Worm (Caenorhabditis elegans): ENCODE measurements around the gene acbp-7.
A peak's percentile ranks its signal among the peaks of the same experiment; 100 is the strongest.

acbp-7 gene

ce11 chrIII:4870478-4870877, 32.9 kb downstream of the acbp-7 start, which contains the start of gene gipc-1:
gipc-1 (plus strand) TSS chrIII:4870778.
- no peak for TF ChIP-seq ztf-29 (GFP tag; IDR thresholded peaks at IDR 0.05)
- TF ChIP-seq med-1 (GFP tag; optimal IDR thresholded peaks at IDR 0.05; ENCODE audit: insufficient read depth), result no peak

ce11 chrIII:4873395-4873794, 35.9 kb downstream of the acbp-7 start:
- no peak for TF ChIP-seq ref-1 (GFP tag; conservative IDR thresholded peaks at IDR 0.05)
- no peak for TF ChIP-seq med-1 (GFP tag; optimal IDR thresholded peaks at IDR 0.05; ENCODE audit: insufficient read depth)
- no peak for TF ChIP-seq T22C8.4 (GFP tag; IDR thresholded peaks at IDR 0.05)
- TF ChIP-seq tab-1 (GFP tag; IDR thresholded peaks at IDR 0.05), result no peak
- no peak for TF ChIP-seq cog-1 (tag; optimal IDR thresholded peaks at IDR 0.05)
- TF ChIP-seq flt-1 (GFP tag; IDR thresholded peaks at IDR 0.05), result no peak
- no peak for TF ChIP-seq klf-2 (GFP tag; conservative IDR thresholded peaks at IDR 0.05)
- TF ChIP-seq ztf-29 (GFP tag; IDR thresholded peaks at IDR 0.05), result no peak
- TF ChIP-seq ztf-23 (GFP tag; IDR thresholded peaks at IDR 0.05), result no peak

ce11 chrIII:4874671-4875070, 37.1 kb downstream of the acbp-7 start, which contains the start of gene C35D10.12:
C35D10.12 (minus strand) TSS chrIII:4874771.
- TF ChIP-seq tab-1 (GFP tag; IDR thresholded peaks at IDR 0.05) (no peak), ref-1 (GFP tag; conservative IDR thresholded peaks at IDR 0.05) (no peak), T22C8.4 (GFP tag; IDR thresholded peaks at IDR 0.05) (no peak), ztf-23 (GFP tag; IDR thresholded peaks at IDR 0.05) (no peak), cog-1 (tag; optimal IDR thresholded peaks at IDR 0.05) (no peak), ztf-29 (GFP tag; IDR thresholded peaks at IDR 0.05) (no peak), med-1 (GFP tag; optimal IDR thresholded peaks at IDR 0.05; ENCODE audit: insufficient read depth) (no peak), flt-1 (GFP tag; IDR thresholded peaks at IDR 0.05) (no peak), klf-2 (GFP tag; conservative IDR thresholded peaks at IDR 0.05) (no peak)

- no peak for TF ChIP-seq med-1 (GFP tag; optimal IDR thresholded peaks at IDR 0.05; ENCODE audit: insufficient read depth)
- TF ChIP-seq ztf-29 (GFP tag; IDR thresholded peaks at IDR 0.05), result no peak
- no peak for TF ChIP-seq tab-1 (GFP tag; IDR thresholded peaks at IDR 0.05)
- TF ChIP-seq ref-1 (GFP tag; conservative IDR thresholded peaks at IDR 0.05), result no peak
- TF ChIP-seq klf-2 (GFP tag; conservative IDR thresholded peaks at IDR 0.05), result no peak
- no peak for TF ChIP-seq flt-1 (GFP tag; IDR thresholded peaks at IDR 0.05)
- TF ChIP-seq ztf-23 (GFP tag; IDR thresholded peaks at IDR 0.05), result no peak
- no peak for TF ChIP-seq cog-1 (tag; optimal IDR thresholded peaks at IDR 0.05)
- TF ChIP-seq T22C8.4 (GFP tag; IDR thresholded peaks at IDR 0.05), result no peak
Observed at ce11 chrIII:4875663-4876062, 38.1 kb downstream of the acbp-7 start.

- TF ChIP-seq klf-2 (GFP tag; conservative IDR thresholded peaks at IDR 0.05), result no peak
- TF ChIP-seq T22C8.4 (GFP tag; IDR thresholded peaks at IDR 0.05), result 0 out of 2 replicates have a peak, but pooled peaks have one; percentile 5
Observed at ce11 chrIII:4878281-4878680, 40.8 kb downstream of the acbp-7 start, which contains the start of the genes tost-1 and arx-6. tost-1 (minus strand) TSS chrIII:4878311. arx-6 (plus strand) TSS chrIII:4878658.

DNA sequence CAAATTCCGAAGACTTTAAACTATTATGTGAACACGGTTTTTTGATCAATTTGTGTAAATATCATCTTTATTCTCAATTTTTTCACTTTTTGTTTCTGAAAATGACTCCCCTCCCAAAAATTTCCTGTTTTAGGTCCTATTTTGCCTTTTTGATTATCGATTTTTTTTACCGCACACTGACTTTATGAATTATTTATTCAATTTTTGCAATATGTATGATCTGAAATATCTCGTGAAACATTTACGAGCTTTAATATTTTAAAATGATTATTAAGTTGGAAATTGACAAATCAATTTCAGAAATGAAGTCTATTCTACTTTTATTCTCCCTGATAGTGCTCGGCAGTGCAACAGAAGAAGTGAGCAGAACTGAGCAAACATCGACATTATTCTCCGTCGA, 41.9 kb downstream of the acbp-7 start, which contains the start of gene C35D10.1:
TSS of gene C35D10.1 (plus strand) at position 301 of the 400 bp plus-strand sequence.
- no peak for TF ChIP-seq tab-1 (GFP tag; IDR thresholded peaks at IDR 0.05)
- no peak for TF ChIP-seq flt-1 (GFP tag; IDR thresholded peaks at IDR 0.05)
- no peak for TF ChIP-seq med-1 (GFP tag; optimal IDR thresholded peaks at IDR 0.05; ENCODE audit: insufficient read depth)
- no peak for TF ChIP-seq ztf-29 (GFP tag; IDR thresholded peaks at IDR 0.05)
- no peak for TF ChIP-seq T22C8.4 (GFP tag; IDR thresholded peaks at IDR 0.05)
- no peak for TF ChIP-seq ztf-23 (GFP tag; IDR thresholded peaks at IDR 0.05)
- TF ChIP-seq ref-1 (GFP tag; conservative IDR thresholded peaks at IDR 0.05), result no peak

ce11 chrIII:4881955-4882354, 44.4 kb downstream of the acbp-7 start:
- TF ChIP-seq ztf-23 (GFP tag; IDR thresholded peaks at IDR 0.05) (no peak), flt-1 (GFP tag; IDR thresholded peaks at IDR 0.05) (no peak), ztf-29 (GFP tag; IDR thresholded peaks at IDR 0.05) (no peak), med-1 (GFP tag; optimal IDR thresholded peaks at IDR 0.05; ENCODE audit: insufficient read depth) (no peak), tab-1 (GFP tag; IDR thresholded peaks at IDR 0.05) (no peak), T22C8.4 (GFP tag; IDR thresholded peaks at IDR 0.05) (no peak), ref-1 (GFP tag; conservative IDR thresholded peaks at IDR 0.05) (no peak), cog-1 (tag; optimal IDR thresholded peaks at IDR 0.05) (no peak), klf-2 (GFP tag; conservative IDR thresholded peaks at IDR 0.05) (no peak)

- TF ChIP-seq klf-2 (GFP tag; conservative IDR thresholded peaks at IDR 0.05) (no peak), T22C8.4 (GFP tag; IDR thresholded peaks at IDR 0.05) (no peak), ref-1 (GFP tag; conservative IDR thresholded peaks at IDR 0.05) (no peak), flt-1 (GFP tag; IDR thresholded peaks at IDR 0.05) (no peak), cog-1 (tag; optimal IDR thresholded peaks at IDR 0.05) (no peak), tab-1 (GFP tag; IDR thresholded peaks at IDR 0.05) (no peak), ztf-29 (GFP tag; IDR thresholded peaks at IDR 0.05) (no peak), ztf-23 (GFP tag; IDR thresholded peaks at IDR 0.05) (no peak), med-1 (GFP tag; optimal IDR thresholded peaks at IDR 0.05; ENCODE audit: insufficient read depth) (no peak)
Observed at ce11 chrIII:4883429-4883828, 45.9 kb downstream of the acbp-7 start, which contains the start of gene clec-5. clec-5 (minus strand) TSS chrIII:4883606.

DNA sequence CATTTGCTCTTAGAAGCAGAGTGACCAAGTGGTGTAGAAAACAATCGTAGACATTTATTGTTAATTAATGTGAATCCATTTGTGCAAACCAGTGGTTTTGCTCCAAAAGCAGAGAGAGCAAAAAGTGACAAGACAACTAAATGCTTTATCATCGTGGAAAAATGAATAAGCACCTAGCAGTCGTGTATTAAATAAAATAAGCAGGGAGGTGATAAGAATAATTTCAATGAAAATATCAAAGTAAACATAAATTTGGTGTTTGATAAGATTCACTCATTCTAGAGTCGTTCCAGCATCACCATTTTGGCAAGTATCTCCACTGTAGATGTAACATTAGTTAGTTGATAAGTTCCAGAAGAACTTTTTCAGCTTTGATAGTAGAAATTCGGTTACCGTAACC, 49.8 kb downstream of the acbp-7 start, which contains the start of gene clec-6:
TSS of gene clec-6 (minus strand) at position 154 of the 400 bp plus-strand sequence.
- no peak for TF ChIP-seq tab-1 (GFP tag; IDR thresholded peaks at IDR 0.05)
- TF ChIP-seq T22C8.4 (GFP tag; IDR thresholded peaks at IDR 0.05), result no peak
- no peak for TF ChIP-seq klf-2 (GFP tag; conservative IDR thresholded peaks at IDR 0.05)
- no peak for TF ChIP-seq ztf-23 (GFP tag; IDR thresholded peaks at IDR 0.05)
- TF ChIP-seq ztf-29 (GFP tag; IDR thresholded peaks at IDR 0.05), result no peak
- no peak for TF ChIP-seq ref-1 (GFP tag; conservative IDR thresholded peaks at IDR 0.05)
- no peak for TF ChIP-seq flt-1 (GFP tag; IDR thresholded peaks at IDR 0.05)
- TF ChIP-seq cog-1 (tag; optimal IDR thresholded peaks at IDR 0.05), result no peak
- no peak for TF ChIP-seq med-1 (GFP tag; optimal IDR thresholded peaks at IDR 0.05; ENCODE audit: insufficient read depth)
